Fruit fly (Drosophila melanogaster): ENCODE data around the gene CG43091.

DNA sequence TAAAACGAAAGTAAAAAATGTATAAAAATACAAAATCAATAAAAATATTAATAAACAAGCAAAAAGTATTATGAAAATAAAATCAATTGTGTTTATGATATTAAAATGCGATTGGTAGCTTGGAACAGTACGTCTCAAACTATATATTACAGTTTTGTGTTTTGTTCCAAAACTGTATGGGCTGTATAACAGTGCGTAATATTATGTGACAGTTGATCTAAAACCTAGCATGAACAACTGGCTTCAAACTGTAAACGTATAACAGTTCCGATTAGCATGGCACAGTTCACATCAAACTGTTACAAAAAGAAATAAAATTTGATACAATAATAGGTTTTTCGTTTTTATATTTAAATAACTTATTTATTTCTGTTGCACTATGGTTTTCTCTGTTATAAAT lies 25.4 kb upstream of the CG43091 start:
- TF ChIP-seq CG7987 (GFP tag; optimal IDR thresholded peaks at IDR 0.05) = no peak
- no peak for TF ChIP-seq slp2 (GFP tag; optimal IDR thresholded peaks at IDR 0.05)
- TF ChIP-seq CG9215 (GFP tag; IDR thresholded peaks at IDR 0.05) = no peak
- TF ChIP-seq E2f2 (GFP tag; IDR thresholded peaks at IDR 0.05) = no peak

Data from whole organism, embryonic.